Fruit fly (Drosophila melanogaster) whole organism, adult: ENCODE results near the gene hid.
A peak's percentile ranks its signal among the peaks of the same experiment; 100 is the strongest.

Experiments used
- CG12768 ChIP-seq: fragments of 200-800 bp; sonication (Bioruptor generic); optimal IDR thresholded peaks from 2 replicates; lab custom pipeline; 2017; ENCODE audit warnings: missing biosample characterization, missing genetic modification characterization, mild to moderate bottlenecking, moderate library complexity, missing genetic modification reagents
- CG5204 ChIP-seq: fragments of 200-800 bp; sonication (Bioruptor generic); optimal IDR thresholded peaks from 2 replicates; lab custom pipeline; 2016; ENCODE audit warnings: missing biosample characterization, missing genetic modification characterization
- CG7045 ChIP-seq: fragments of 200-800 bp; sonication (Bioruptor generic); optimal IDR thresholded peaks from 2 replicates; lab custom pipeline; 2017; ENCODE audit warnings: missing biosample characterization, mild to moderate bottlenecking, missing genetic modification characterization
- CG7101 ChIP-seq: fragments of 200-800 bp; sonication (Bioruptor generic); optimal IDR thresholded peaks from 2 replicates; lab custom pipeline; 2018; ENCODE audit warnings: missing biosample characterization, mild to moderate bottlenecking, missing genetic modification characterization, moderate library complexity
- ovo ChIP-seq: fragments of 200-800 bp; sonication (Bioruptor generic); optimal IDR thresholded peaks from 2 replicates; lab custom pipeline; 2016; ENCODE audit warnings: missing biosample characterization, missing genetic modification characterization

DNA sequence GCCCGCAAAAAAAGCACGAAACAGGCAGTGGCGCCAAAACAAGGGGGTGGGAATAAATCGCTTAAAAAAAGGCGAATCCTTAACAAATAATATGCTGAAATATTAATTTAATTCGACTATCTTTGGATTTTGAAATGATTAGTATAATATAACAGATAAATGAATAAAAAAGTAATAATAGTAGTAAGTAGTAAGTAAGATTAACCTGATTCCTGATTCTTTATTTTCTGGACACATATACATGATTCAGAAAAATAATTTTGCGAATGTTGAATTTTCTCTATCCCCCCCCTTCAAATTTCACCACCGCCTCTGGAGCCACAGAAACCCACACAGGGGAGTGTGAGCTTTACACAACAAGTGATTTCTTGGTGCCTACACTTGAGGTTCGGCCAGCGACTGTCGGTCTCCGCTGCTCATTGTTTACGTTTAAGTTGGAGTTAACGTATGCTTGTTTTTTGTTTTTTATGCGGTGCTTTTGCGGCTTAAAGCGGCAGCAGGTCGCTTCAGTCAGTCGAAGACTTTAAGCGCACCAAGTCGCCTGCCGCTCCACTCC, 36.9 kb downstream of the hid start, which contains the start of gene CG7330:
- TF ChIP-seq CG12768 (GFP tag; lab: Kevin White, UChicago) (no peak), CG7045 (no peak), CG5204 (no peak), ovo (GFP tag; lab: Kevin White, UChicago) (no peak), CG7101 (tag; lab: Kevin White, UChicago) (peak; percentile 35)
